Worm (Caenorhabditis elegans) whole organism, L1 larva: Measurements from ENCODE around the gene E02H4.6.
A peak's percentile ranks its signal among the peaks of the same experiment; 100 is the strongest.

Experiments
- Y116A8C.19 ChIP-seq: sonication (generic microtip); optimal IDR thresholded peaks from 2 replicates; lab custom pipeline; 2016; ENCODE audit warnings: missing compliant biosample characterization, missing genetic modification characterization, borderline replicate concordance
- aha-1 ChIP-seq: fragments of 150-350 bp; optimal IDR thresholded peaks from 2 replicates; lab custom pipeline; 2014; ENCODE audit warnings: missing biosample characterization, missing genetic modification characterization
- aly-2 ChIP-seq: fragments of 150-350 bp; optimal IDR thresholded peaks from 2 replicates; lab custom pipeline; 2014; ENCODE audit warnings: missing biosample characterization, missing genetic modification characterization
- efl-1 ChIP-seq, 4 experiments: fragments of 150-350 bp; optimal IDR thresholded peaks in 3 of 4; peaks in 1 of 4; 1 replicate in 1 of 4; 2 replicates in 3 of 4; lab custom pipeline; 2014; ENCODE audit warnings: missing biosample characterization in 2 of 4, missing genetic modification characterization in 2 of 4, missing genetic modification reagents in 2 of 4
- efl-3 ChIP-seq: fragments of 200-800 bp; sonication (Bioruptor generic); optimal IDR thresholded peaks from 2 replicates; lab custom pipeline; 2018; ENCODE audit warnings: mild to moderate bottlenecking, missing genetic modification characterization, missing compliant biosample characterization
- egl-13 ChIP-seq: sonication (generic microtip); optimal IDR thresholded peaks from 2 replicates; lab custom pipeline; 2016; ENCODE audit warnings: missing genotype, missing genetic modification reagents, missing genetic modification characterization, missing compliant biosample characterization
- elt-2 ChIP-seq: sonication (generic microtip); optimal IDR thresholded peaks from 2 replicates; lab custom pipeline; 2016; ENCODE audit warnings: missing genetic modification characterization, mild to moderate bottlenecking, inconsistent platforms, missing compliant biosample characterization, missing genetic modification reagents
- ets-5 ChIP-seq: fragments of 200-800 bp; sonication (Bioruptor generic); IDR thresholded peaks from 2 replicates; pipeline ENCODE4 v1.3.6; 2022; ENCODE audit warnings: missing genetic modification characterization, missing compliant biosample characterization
- fkh-8 ChIP-seq: sonication (generic microtip); optimal IDR thresholded peaks from 2 replicates; lab custom pipeline; 2016; ENCODE audit warnings: mild to moderate bottlenecking, missing genetic modification characterization, missing compliant biosample characterization
- isw-1 ChIP-seq: fragments of 200-800 bp; sonication (Bioruptor generic); IDR thresholded peaks from 2 replicates; pipeline ENCODE4 v1.3.6; 2022; ENCODE audit warnings: missing genetic modification characterization, missing compliant biosample characterization
- lin-14 ChIP-seq: fragments of 200-800 bp; sonication (Bioruptor generic); optimal IDR thresholded peaks from 2 replicates; lab custom pipeline; 2018; ENCODE audit warnings: mild to moderate bottlenecking, missing genetic modification characterization, moderate library complexity, missing compliant biosample characterization
- lin-35 ChIP-seq, 2 experiments: fragments of 150-350 bp; optimal IDR thresholded peaks; 2 replicates each; lab custom pipeline; 2014; ENCODE audit warnings: missing biosample characterization in 2 of 2, missing genetic modification characterization in 2 of 2, missing genetic modification reagents in 2 of 2
- lin-39 ChIP-seq: fragments of 150-350 bp; optimal IDR thresholded peaks from 2 replicates; lab custom pipeline; 2014; ENCODE audit warnings: missing biosample characterization, missing genetic modification reagents, missing genetic modification characterization
- lsy-2 ChIP-seq, 2 experiments: fragments of 150-350 bp; optimal IDR thresholded peaks; 2 replicates each; lab custom pipeline; 2014; ENCODE audit warnings: missing biosample characterization in 2 of 2, missing genetic modification characterization in 2 of 2
- mab-9 ChIP-seq: fragments of 200-800 bp; sonication (Bioruptor generic); IDR thresholded peaks from 2 replicates; pipeline ENCODE4 v1.3.6; 2022; ENCODE audit warnings: missing genetic modification reagents, missing genetic modification characterization, missing compliant biosample characterization
- mdl-1 ChIP-seq, 2 experiments: fragments of 150-350 bp; optimal IDR thresholded peaks; 2 replicates each; lab custom pipeline; 2014 to 2017; ENCODE audit warnings: missing biosample characterization in 2 of 2, missing genetic modification characterization in 2 of 2, inconsistent platforms in 1 of 2
- mep-1 ChIP-seq: fragments of 150-350 bp; optimal IDR thresholded peaks from 2 replicates; lab custom pipeline; 2014; ENCODE audit warnings: missing biosample characterization, missing genetic modification characterization
- nhr-11 ChIP-seq: fragments of 150-350 bp; optimal IDR thresholded peaks from 2 replicates; lab custom pipeline; 2014; ENCODE audit warnings: missing biosample characterization, missing genetic modification characterization
- nhr-19 ChIP-seq: fragments of 200-800 bp; sonication (Bioruptor generic); conservative IDR thresholded peaks from 2 replicates; pipeline ENCODE4 v1.3.6; 2022; ENCODE audit warnings: missing genetic modification characterization, missing compliant biosample characterization
- nhr-20 ChIP-seq: sonication (generic microtip); optimal IDR thresholded peaks from 2 replicates; lab custom pipeline; 2016; ENCODE audit warnings: mild to moderate bottlenecking, missing genetic modification characterization, missing compliant biosample characterization
- nhr-237 ChIP-seq: fragments of 150-350 bp; optimal IDR thresholded peaks from 2 replicates; lab custom pipeline; 2014; ENCODE audit warnings: missing biosample characterization, missing genetic modification characterization
- nhr-71 ChIP-seq: sonication (generic microtip); optimal IDR thresholded peaks from 2 replicates; lab custom pipeline; 2016; ENCODE audit warnings: mild to moderate bottlenecking, missing genetic modification characterization, moderate library complexity, missing compliant biosample characterization
- nhr-76 ChIP-seq: sonication (generic microtip); optimal IDR thresholded peaks from 2 replicates; lab custom pipeline; 2017; ENCODE audit warnings: missing biosample characterization, missing genetic modification characterization
- nhr-85 ChIP-seq: sonication (generic microtip); peaks from one replicate; lab custom pipeline; 2016; ENCODE audit warnings: missing genetic modification characterization, inconsistent platforms, missing compliant biosample characterization
- pag-3 ChIP-seq: sonication (generic microtip); optimal IDR thresholded peaks from 2 replicates; lab custom pipeline; 2017; ENCODE audit warnings: missing genetic modification characterization, mild to moderate bottlenecking, missing compliant biosample characterization, antibody characterized with exemption, borderline replicate concordance; ENCODE audit not compliant: insufficient read depth
- rnt-1 ChIP-seq: sonication (generic microtip); optimal IDR thresholded peaks from 2 replicates; lab custom pipeline; 2016; ENCODE audit warnings: mild to moderate bottlenecking, missing genetic modification characterization, moderate library complexity, missing compliant biosample characterization
- snu-23 ChIP-seq: sonication (generic microtip); optimal IDR thresholded peaks from 2 replicates; lab custom pipeline; 2016; ENCODE audit warnings: missing genetic modification characterization, missing compliant biosample characterization
- sup-37 ChIP-seq: fragments of 200-800 bp; sonication (Bioruptor generic); optimal IDR thresholded peaks from 2 replicates; lab custom pipeline; 2018; ENCODE audit warnings: mild to moderate bottlenecking, missing genetic modification characterization, missing compliant biosample characterization
- swsn-7 ChIP-seq: sonication (generic microtip); optimal IDR thresholded peaks from 2 replicates; lab custom pipeline; 2016; ENCODE audit warnings: missing genetic modification characterization, missing compliant biosample characterization
- tbx-2 ChIP-seq: sonication (generic microtip); optimal IDR thresholded peaks from 2 replicates; lab custom pipeline; 2016; ENCODE audit warnings: missing genetic modification characterization, missing compliant biosample characterization
- tlp-1 ChIP-seq: fragments of 150-350 bp; optimal IDR thresholded peaks from 2 replicates; lab custom pipeline; 2014; ENCODE audit warnings: missing biosample characterization, missing genetic modification characterization
- unc-130 ChIP-seq: fragments of 150-350 bp; optimal IDR thresholded peaks from 2 replicates; lab custom pipeline; 2017; ENCODE audit warnings: missing biosample characterization, missing genetic modification characterization, inconsistent platforms
- zag-1 ChIP-seq: fragments of 150-350 bp; optimal IDR thresholded peaks from 2 replicates; lab custom pipeline; 2014; ENCODE audit warnings: missing biosample characterization, missing genetic modification characterization
- zip-4 ChIP-seq: fragments of 200-800 bp; sonication (Bioruptor generic); optimal IDR thresholded peaks from 2 replicates; lab custom pipeline; 2018; ENCODE audit warnings: mild to moderate bottlenecking, missing genetic modification characterization, moderate library complexity, missing compliant biosample characterization
- ztf-11 ChIP-seq, 2 experiments: sonication (generic microtip); optimal IDR thresholded peaks; 2 replicates each; lab custom pipeline; 2016 to 2017; ENCODE audit warnings: missing genetic modification characterization in 2 of 2, missing biosample characterization in 1 of 2, missing compliant biosample characterization in 1 of 2

E02H4.6 gene

ce11 chrX:14289993-14290392 lies 38.1 kb upstream of the E02H4.6 start:
- TF ChIP-seq zip-4 (GFP tag; lab: Kevin White, UChicago) (no peak), tbx-2 (tag; lab: Kevin White, UChicago) (no peak), nhr-237 (no peak)

DNA sequence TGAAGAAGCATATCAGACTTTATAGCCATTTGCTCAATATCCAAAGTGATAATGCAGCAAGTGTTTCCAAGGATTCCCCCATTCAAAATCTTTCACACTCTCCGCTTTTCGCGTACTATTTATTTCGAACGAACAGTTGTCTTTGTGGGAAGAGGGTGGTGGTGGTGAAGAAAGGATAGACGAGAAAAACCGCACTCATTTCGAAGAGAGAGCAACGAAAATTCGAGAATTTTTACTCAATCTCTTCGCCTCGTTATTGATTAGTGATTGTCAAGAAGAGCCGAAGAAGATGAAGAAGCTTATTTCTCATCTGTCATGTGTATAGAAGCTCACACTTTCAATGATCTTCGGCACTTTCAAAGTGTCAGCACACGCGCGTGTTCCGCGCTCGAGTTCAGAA lies 35.9 kb upstream of the E02H4.6 start:
- TF ChIP-seq lsy-2 (tag; optimal IDR thresholded peaks at IDR 0.05; lab: Kevin White, UChicago) (peak; percentile 34 to 36), swsn-7 (tag; lab: Kevin White, UChicago) (peak; percentile 22), efl-1 (optimal IDR thresholded peaks at IDR 0.05; lab: Kevin White, UChicago) (no peak), efl-1 (GFP tag; optimal IDR thresholded peaks at IDR 0.05 in 1 of 2; lab: Kevin White, UChicago) (peak in 1 of 2 experiments; percentile 71), unc-130 (tag; lab: Kevin White, UChicago) (peak; percentile 40), mep-1 (tag; lab: Kevin White, UChicago) (peak; percentile 35), nhr-19 (GFP tag; lab: Robert Waterston, UW) (peak; percentile 65), nhr-71 (tag; lab: Kevin White, UChicago) (peak; percentile 86), nhr-11 (tag; lab: Kevin White, UChicago) (peak; percentile 6), mdl-1 (tag; optimal IDR thresholded peaks at IDR 0.05; lab: Kevin White, UChicago) (peak in 1 of 2 experiments; percentile 32), tbx-2 (tag; lab: Kevin White, UChicago) (peak; percentile 48), pag-3 (no peak), nhr-20 (tag; lab: Kevin White, UChicago) (peak; percentile 46), zag-1 (no peak), snu-23 (GFP tag; lab: Kevin White, UChicago) (peak; percentile 44), elt-2 (tag; lab: Kevin White, UChicago) (no peak), isw-1 (GFP tag; lab: Robert Waterston, UW) (no peak), fkh-8 (tag; lab: Kevin White, UChicago) (no peak), ets-5 (GFP tag; lab: Robert Waterston, UW) (no peak), rnt-1 (tag; lab: Kevin White, UChicago) (peak; percentile 92), lin-14 (GFP tag; lab: Kevin White, UChicago) (peak; percentile 89)

ce11 chrX:14281526-14281925 lies 29.6 kb upstream of the E02H4.6 start, which contains the start of gene E02H4.2:
Gene E02H4.2 (minus strand): TSS chrX:14281626.
- TF ChIP-seq nhr-20 (tag; lab: Kevin White, UChicago) (no peak), efl-1 (optimal IDR thresholded peaks at IDR 0.05; lab: Kevin White, UChicago) (no peak), efl-1 (GFP tag; optimal IDR thresholded peaks at IDR 0.05 in 1 of 2; lab: Kevin White, UChicago) (peak in 1 of 2 experiments; percentile 9)
- TF ChIP-seq, all 84 proteins: peak for 1

DNA sequence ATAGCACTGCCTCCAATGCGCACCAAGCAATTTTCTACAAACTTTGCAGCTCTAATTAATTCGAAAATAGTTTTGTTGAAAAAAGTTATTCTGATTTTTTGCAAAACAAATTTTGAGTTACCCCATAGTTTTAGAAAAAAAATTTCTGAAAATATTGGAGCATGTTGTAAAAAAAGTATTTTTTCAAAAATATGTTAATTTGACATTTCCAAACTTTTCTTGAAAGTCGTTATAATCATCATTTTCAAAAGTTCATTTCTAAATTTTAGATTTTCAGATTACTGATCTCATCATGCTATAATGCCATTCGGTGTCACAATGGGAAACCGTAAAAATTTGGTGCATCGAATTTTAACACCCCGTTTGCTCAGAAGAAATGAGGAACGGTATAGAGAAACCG lies 15.8 kb upstream of the E02H4.6 start, which contains the start of gene del-1:
TSS of gene del-1 (plus strand) at position 301 of the 400 bp plus-strand sequence.
- TF ChIP-seq zag-1, result no peak
- TF ChIP-seq lin-35 (GFP tag; optimal IDR thresholded peaks at IDR 0.05; lab: Kevin White, UChicago), result no peak
- no peak for TF ChIP-seq aly-2
- no peak for TF ChIP-seq efl-3
- no peak for TF ChIP-seq tlp-1 (tag; lab: Kevin White, UChicago)
- no peak for TF ChIP-seq Y116A8C.19 (tag; lab: Kevin White, UChicago)
- no peak for TF ChIP-seq nhr-76
- TF ChIP-seq mab-9 (GFP tag; lab: Robert Waterston, UW), result no peak
- TF ChIP-seq tbx-2 (tag; lab: Kevin White, UChicago), result no peak
- no peak for TF ChIP-seq nhr-85
- no peak for TF ChIP-seq nhr-11 (tag; lab: Kevin White, UChicago)
- TF ChIP-seq egl-13 (tag; lab: Kevin White, UChicago), result no peak

- TF ChIP-seq nhr-71 (tag; lab: Kevin White, UChicago) (no peak), aha-1 (tag; lab: Kevin White, UChicago) (no peak), lin-39 (tag; lab: Kevin White, UChicago) (no peak), efl-3 (no peak), elt-2 (tag; lab: Kevin White, UChicago) (no peak), ztf-11 (tag; optimal IDR thresholded peaks at IDR 0.05; lab: Kevin White, UChicago) (no peak), egl-13 (tag; lab: Kevin White, UChicago) (no peak), mdl-1 (tag; optimal IDR thresholded peaks at IDR 0.05; lab: Kevin White, UChicago) (no peak), Y116A8C.19 (tag; lab: Kevin White, UChicago) (no peak), sup-37 (GFP tag; lab: Kevin White, UChicago) (no peak)
- TF ChIP-seq, all 84 proteins: peak for 0
Measured at ce11 chrX:14267170-14267569, 15.2 kb upstream of the E02H4.6 start.
